Worm (Caenorhabditis elegans): ENCODE measurements around the gene C17B7.5.

DNA sequence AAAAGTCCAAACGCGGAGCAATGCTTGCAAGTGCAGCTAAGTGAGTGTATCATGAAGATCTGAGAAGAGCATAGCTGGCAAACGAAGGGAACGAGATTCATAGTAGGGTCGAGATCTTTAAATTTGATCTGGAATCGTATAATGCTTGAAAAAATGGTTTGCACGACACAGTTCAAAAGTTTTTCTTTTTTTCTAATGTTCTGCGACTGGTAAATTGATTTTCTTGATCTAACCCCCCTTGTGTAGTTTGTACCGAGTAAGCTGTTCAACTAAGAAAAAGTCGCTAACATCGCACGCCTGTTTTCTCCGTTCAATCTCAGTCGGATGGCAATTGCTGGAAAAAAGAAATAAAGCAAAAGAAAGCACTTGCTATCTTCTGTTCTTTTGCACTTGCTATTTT lies 13.0 kb upstream of the C17B7.5 start, which contains the start of gene C17B7.14:
- TF ChIP-seq madf-3 (GFP tag; IDR thresholded peaks at IDR 0.05) = no peak
- TF ChIP-seq sea-2 (GFP tag; IDR thresholded peaks at IDR 0.05) = no peak
- no peak for TF ChIP-seq chd-7 (tag; optimal IDR thresholded peaks at IDR 0.05)
- TF ChIP-seq xnd-1 (tag; optimal IDR thresholded peaks at IDR 0.05) = no peak

Measured in whole organism, young adult.